Fruit fly (Drosophila melanogaster): Measurements from ENCODE around the gene CG10947.
"Not testable (repeated sequence)": the region's sequence is repeated elsewhere in the genome, so short reads cannot be mapped to it uniquely, and the experiment has no call there.

DNA sequence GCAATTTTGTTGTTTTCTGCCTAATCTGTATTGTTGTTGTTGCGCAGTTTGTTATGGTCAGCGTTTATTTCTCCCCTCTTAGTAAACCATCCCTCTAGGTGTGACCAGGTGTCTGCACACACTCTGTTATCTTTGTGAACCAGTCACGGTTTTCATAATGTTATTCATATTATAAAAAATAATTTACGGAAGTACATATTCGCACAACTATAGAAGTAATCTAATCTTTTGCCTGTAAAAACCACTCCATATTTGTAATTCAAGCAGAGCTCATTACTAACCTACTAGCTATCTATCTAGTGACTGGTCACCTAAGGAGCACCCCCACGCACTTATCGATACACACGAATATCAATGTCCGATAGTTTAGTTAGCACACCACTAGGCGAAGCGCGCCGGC is 44.4 kb upstream of the CG10947 start, which contains the start of the genes CG18858 and Cdc23:
- TF ChIP-seq psq (GFP tag; optimal IDR thresholded peaks at IDR 0.05); HLH106 (tag; optimal IDR thresholded peaks at IDR 0.05); usp (GFP tag; optimal IDR thresholded peaks at IDR 0.05); lola (GFP tag; optimal IDR thresholded peaks at IDR 0.05); h (GFP tag; optimal IDR thresholded peaks at IDR 0.05); sv (GFP tag; optimal IDR thresholded peaks at IDR 0.05); dl (GFP tag; optimal IDR thresholded peaks at IDR 0.05; ENCODE audit: insufficient read depth in 1 of 2, partially characterized antibody in 2 of 2); N (GFP tag; optimal IDR thresholded peaks at IDR 0.05); Hnf4 (GFP tag; optimal IDR thresholded peaks at IDR 0.05); Myc (optimal IDR thresholded peaks at IDR 0.05): not testable (repeated sequence)
